Fruit fly (Drosophila melanogaster) whole organism: ENCODE data around the gene CG17292.

Experiments
- pan ChIP-seq: fragments of >200 bp; optimal IDR thresholded peaks from 2 replicates; lab custom pipeline; 2017
- psq ChIP-seq: fragments of >200 bp; optimal IDR thresholded peaks from 2 replicates; lab custom pipeline; 2017
- usp ChIP-seq: fragments of >200 bp; optimal IDR thresholded peaks from 2 replicates; lab custom pipeline; 2017; ENCODE audit warnings: missing biosample characterization, missing genetic modification characterization, mixed read lengths

dm6 chr2L:8327272-8327555 is 43.0 kb upstream of the CG17292 start, which contains the start of gene CG14275:
- TF ChIP-seq psq (lab: Kevin White, UChicago) (no peak), usp (GFP tag; lab: Kevin White, UChicago) (no peak), pan (lab: Kevin White, UChicago) (no peak)
